Fruit fly (Drosophila melanogaster) whole organism, embryonic: ENCODE measurements around the gene Fgop2.

Experiments
- jigr1 ChIP-seq: fragments of 200-800 bp; sonication (Bioruptor generic); IDR thresholded peaks from 3 replicates; pipeline ENCODE4 v1.3.6; 2022; ENCODE audit warnings: missing biosample characterization, missing genetic modification characterization
- kay ChIP-seq: fragments of 200-800 bp; sonication (Bioruptor generic); optimal IDR thresholded peaks from 2 replicates; lab custom pipeline; 2016; ENCODE audit warnings: missing biosample characterization, missing genetic modification characterization

dm6 chr2L:6913964-6914363 is 31.1 kb downstream of the Fgop2 start, which contains the start of gene Wee1:
- TF ChIP-seq kay (GFP tag; lab: Kevin White, UChicago), result no peak
- TF ChIP-seq jigr1 (GFP tag; lab: Robert Waterston, UW), result no peak
